Worm (Caenorhabditis elegans) whole organism, L3 larva: ENCODE measurements around the gene F54E7.9.
A peak's percentile ranks its signal among the peaks of the same experiment; 100 is the strongest.

ENCODE experiments used
- R02D3.7 ChIP-seq: fragments of 150-350 bp; optimal IDR thresholded peaks from 2 replicates; lab custom pipeline; 2014; ENCODE audit warnings: missing biosample characterization, missing genetic modification characterization
- ZK546.5 ChIP-seq: sonication (generic microtip); optimal IDR thresholded peaks from 2 replicates; lab custom pipeline; 2017; ENCODE audit warnings: missing biosample characterization, missing genetic modification characterization
- aly-2 ChIP-seq: fragments of 150-350 bp; optimal IDR thresholded peaks from 2 replicates; lab custom pipeline; 2014; ENCODE audit warnings: missing biosample characterization, missing genetic modification characterization
- ama-1 ChIP-seq: fragments of 150-350 bp; optimal IDR thresholded peaks from 2 replicates; lab custom pipeline; 2018
- ceh-16 ChIP-seq: sonication (generic microtip); optimal IDR thresholded peaks from 2 replicates; lab custom pipeline; 2017; ENCODE audit warnings: missing biosample characterization, missing genetic modification characterization
- ceh-28 ChIP-seq: fragments of 150-350 bp; optimal IDR thresholded peaks from 2 replicates; lab custom pipeline; 2014; ENCODE audit warnings: missing biosample characterization, missing genetic modification reagents, missing genetic modification characterization
- ceh-82 ChIP-seq: fragments of 150-350 bp; optimal IDR thresholded peaks from 2 replicates; lab custom pipeline; 2014; ENCODE audit warnings: missing biosample characterization, missing genetic modification characterization
- daf-12 ChIP-seq: fragments of 150-350 bp; optimal IDR thresholded peaks from 2 replicates; lab custom pipeline; 2014; ENCODE audit warnings: missing biosample characterization, missing genetic modification reagents, missing genetic modification characterization
- egl-27 ChIP-seq: sonication (generic microtip); optimal IDR thresholded peaks from 4 replicates; lab custom pipeline; 2017; ENCODE audit warnings: missing biosample characterization, missing genetic modification reagents, missing genetic modification characterization
- egl-5 ChIP-seq: fragments of 150-350 bp; optimal IDR thresholded peaks from 2 replicates; lab custom pipeline; 2017; ENCODE audit warnings: missing biosample characterization, missing genetic modification reagents, missing genetic modification characterization, inconsistent platforms
- elt-1 ChIP-seq: fragments of 150-350 bp; optimal IDR thresholded peaks from 2 replicates; lab custom pipeline; 2014; ENCODE audit warnings: missing biosample characterization, missing genetic modification characterization
- elt-2 ChIP-seq: sonication (generic microtip); optimal IDR thresholded peaks from 2 replicates; lab custom pipeline; 2016; ENCODE audit warnings: missing genetic modification reagents, mild to moderate bottlenecking, missing genetic modification characterization, missing compliant biosample characterization
- eor-1 ChIP-seq, 2 experiments: fragments of 150-350 bp; optimal IDR thresholded peaks; 2 replicates each; lab custom pipeline; 2014 to 2018; ENCODE audit warnings: missing biosample characterization in 2 of 2, missing genetic modification characterization in 2 of 2
- fkh-2 ChIP-seq: fragments of 150-350 bp; optimal IDR thresholded peaks from 2 replicates; lab custom pipeline; 2014; ENCODE audit warnings: missing biosample characterization, missing genetic modification reagents, missing genetic modification characterization
- fos-1 ChIP-seq: fragments of 150-350 bp; optimal IDR thresholded peaks from 2 replicates; lab custom pipeline; 2014; ENCODE audit warnings: missing biosample characterization, missing genetic modification characterization
- hmg-11 ChIP-seq: sonication (generic microtip); optimal IDR thresholded peaks from 2 replicates; lab custom pipeline; 2016; ENCODE audit warnings: missing genetic modification characterization, missing compliant biosample characterization
- jun-1 ChIP-seq: fragments of 150-350 bp; optimal IDR thresholded peaks from 2 replicates; lab custom pipeline; 2014; ENCODE audit warnings: missing biosample characterization, missing genetic modification reagents, missing genetic modification characterization
- lin-15B ChIP-seq: fragments of 150-350 bp; optimal IDR thresholded peaks from 2 replicates; lab custom pipeline; 2014; ENCODE audit warnings: missing biosample characterization, missing genetic modification characterization
- lin-39 ChIP-seq: fragments of 150-350 bp; optimal IDR thresholded peaks from 2 replicates; lab custom pipeline; 2018; ENCODE audit warnings: missing biosample characterization, missing genetic modification reagents, missing genetic modification characterization
- lsy-12 ChIP-seq: sonication (generic microtip); optimal IDR thresholded peaks from 2 replicates; lab custom pipeline; 2016; ENCODE audit warnings: mild to moderate bottlenecking, missing genetic modification characterization, missing compliant biosample characterization
- mdl-1 ChIP-seq: fragments of 150-350 bp; optimal IDR thresholded peaks from 2 replicates; lab custom pipeline; 2014; ENCODE audit warnings: missing biosample characterization, missing genetic modification characterization
- nhr-11 ChIP-seq: fragments of 150-350 bp; optimal IDR thresholded peaks from 2 replicates; lab custom pipeline; 2014; ENCODE audit warnings: missing biosample characterization, missing genetic modification characterization
- nhr-12 ChIP-seq: fragments of 150-350 bp; optimal IDR thresholded peaks from 2 replicates; lab custom pipeline; 2014; ENCODE audit warnings: missing biosample characterization, missing genetic modification characterization
- nhr-23 ChIP-seq: fragments of 150-350 bp; optimal IDR thresholded peaks from 2 replicates; lab custom pipeline; 2014; ENCODE audit warnings: missing biosample characterization, missing genetic modification reagents, missing genetic modification characterization
- nhr-237 ChIP-seq: fragments of 150-350 bp; optimal IDR thresholded peaks from 2 replicates; lab custom pipeline; 2014; ENCODE audit warnings: missing biosample characterization, missing genetic modification characterization
- nhr-25 ChIP-seq: sonication (generic microtip); optimal IDR thresholded peaks from 2 replicates; lab custom pipeline; 2017; ENCODE audit warnings: missing biosample characterization, missing genetic modification characterization
- nhr-28 ChIP-seq: fragments of 150-350 bp; optimal IDR thresholded peaks from 2 replicates; lab custom pipeline; 2014; ENCODE audit warnings: missing biosample characterization, missing genetic modification characterization
- nhr-43 ChIP-seq: sonication (generic microtip); optimal IDR thresholded peaks from 2 replicates; lab custom pipeline; 2016; ENCODE audit warnings: mild to moderate bottlenecking, missing genetic modification characterization, missing compliant biosample characterization; ENCODE audit not compliant: poor library complexity, severe bottlenecking
- nhr-77 ChIP-seq: fragments of 150-350 bp; optimal IDR thresholded peaks from 2 replicates; lab custom pipeline; 2014; ENCODE audit warnings: missing biosample characterization, missing genetic modification characterization
- pha-4 ChIP-seq: fragments of 150-350 bp; optimal IDR thresholded peaks from 2 replicates; lab custom pipeline; 2014; ENCODE audit warnings: missing biosample characterization, missing genetic modification reagents, missing genetic modification characterization
- pqm-1 ChIP-seq: fragments of 150-350 bp; optimal IDR thresholded peaks from 2 replicates; lab custom pipeline; 2017; ENCODE audit warnings: missing biosample characterization, missing genetic modification characterization, inconsistent platforms
- skn-1 ChIP-seq: fragments of 150-350 bp; optimal IDR thresholded peaks from 2 replicates; lab custom pipeline; 2014; ENCODE audit warnings: missing biosample characterization, missing genetic modification characterization
- snpc-4 ChIP-seq: fragments of 150-350 bp; optimal IDR thresholded peaks from 2 replicates; lab custom pipeline; 2014; ENCODE audit warnings: missing biosample characterization, missing genetic modification characterization
- unc-39 ChIP-seq: sonication (generic microtip); optimal IDR thresholded peaks from 4 replicates; lab custom pipeline; 2017; ENCODE audit warnings: missing biosample characterization, missing genetic modification characterization
- ztf-4 ChIP-seq: fragments of 150-350 bp; optimal IDR thresholded peaks from 2 replicates; lab custom pipeline; 2014; ENCODE audit warnings: missing biosample characterization, missing genetic modification characterization

Gene F54E7.9

DNA sequence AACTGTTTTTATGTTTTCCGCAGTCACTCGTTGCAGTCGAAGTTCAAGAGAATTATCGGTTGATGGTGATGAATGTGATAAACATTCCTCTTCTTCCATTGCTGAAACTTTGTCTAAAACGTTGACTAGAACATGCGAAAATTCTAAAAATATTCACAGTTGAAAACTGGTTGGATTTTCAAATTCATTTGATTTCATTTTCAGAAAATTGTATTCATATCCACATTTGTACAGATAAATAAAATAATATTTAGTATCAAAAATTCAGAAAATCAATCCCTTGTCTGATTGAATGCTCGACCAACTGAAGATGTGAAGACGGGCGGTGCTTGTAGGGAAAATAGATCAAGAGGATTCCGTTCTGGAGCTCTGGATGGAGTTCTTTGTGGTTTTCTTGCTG, at the start of gene F54E7.9:
TSS of gene F54E7.9 (minus strand) at position 101 of the 400 bp plus-strand sequence.
- no peak for TF ChIP-seq lin-39
- no peak for TF ChIP-seq ama-1 (lab: Kevin White, UChicago)
- TF ChIP-seq ceh-16 (tag; lab: Kevin White, UChicago): no peak
- TF ChIP-seq nhr-28 (tag; lab: Kevin White, UChicago): no peak
- no peak for TF ChIP-seq egl-5 (tag; lab: Kevin White, UChicago)
- no peak for TF ChIP-seq nhr-12
- TF ChIP-seq eor-1 (tag; optimal IDR thresholded peaks at IDR 0.05; lab: Kevin White, UChicago): no peak
- no peak for TF ChIP-seq ceh-82
- TF ChIP-seq nhr-25 (tag; lab: Kevin White, UChicago): no peak
- no peak for TF ChIP-seq ztf-4 (tag; lab: Kevin White, UChicago)
- no peak for TF ChIP-seq nhr-11 (tag; lab: Kevin White, UChicago)
- no peak for TF ChIP-seq nhr-23 (tag; lab: Kevin White, UChicago)
- TF ChIP-seq fos-1 (tag; lab: Kevin White, UChicago): no peak
- no peak for TF ChIP-seq skn-1
- no peak for TF ChIP-seq nhr-237
- TF ChIP-seq ZK546.5: no peak
- TF ChIP-seq lin-15B (tag; lab: Kevin White, UChicago): no peak

DNA sequence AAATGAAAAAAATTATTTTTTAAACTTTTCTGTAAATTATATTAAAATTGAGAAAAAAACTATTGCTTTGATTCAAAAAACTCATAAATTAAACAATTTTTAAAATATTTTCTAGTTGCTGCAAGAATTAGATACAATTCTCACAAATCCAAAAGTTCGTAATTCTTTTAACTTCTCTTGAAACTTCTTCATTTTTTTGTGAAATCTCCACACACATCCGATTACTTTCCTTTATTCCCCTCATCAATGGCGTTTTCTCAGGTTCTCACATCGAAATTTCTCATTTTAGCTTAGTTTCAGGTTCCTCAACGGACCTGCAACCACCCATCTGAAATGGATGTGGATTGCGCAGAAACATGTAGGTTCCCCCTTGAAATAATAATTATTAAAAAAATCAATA, 44.9 kb upstream of the F54E7.9 start, which contains the start of gene wrm-1:
TSS of gene wrm-1 (plus strand) at position 301 of the 400 bp plus-strand sequence.
- TF ChIP-seq mdl-1 (tag; lab: Kevin White, UChicago) (no peak), hmg-11 (tag; lab: Kevin White, UChicago) (no peak), pqm-1 (tag; lab: Kevin White, UChicago) (no peak), aly-2 (no peak), lsy-12 (tag; lab: Kevin White, UChicago) (no peak)

ce11 chrIII:5721888-5722287, 44.2 kb upstream of the F54E7.9 start:
- TF ChIP-seq unc-39 (tag; lab: Kevin White, UChicago): no peak
- TF ChIP-seq nhr-43 (tag; lab: Kevin White, UChicago): peak; percentile 90
- peak; percentile 54 for TF ChIP-seq pha-4 (tag; lab: Kevin White, UChicago)
- TF ChIP-seq mdl-1 (tag; lab: Kevin White, UChicago): no peak
- TF ChIP-seq hmg-11 (tag; lab: Kevin White, UChicago): peak; percentile 41
- peak; percentile 42 for TF ChIP-seq R02D3.7 (tag; lab: Kevin White, UChicago)
- no peak for TF ChIP-seq daf-12 (tag; lab: Kevin White, UChicago)
- peak; percentile 83 for TF ChIP-seq lsy-12 (tag; lab: Kevin White, UChicago)
- TF ChIP-seq egl-27 (tag; lab: Kevin White, UChicago): no peak
- TF ChIP-seq nhr-23 (tag; lab: Kevin White, UChicago): peak; percentile 74
- peak; percentile 87 for TF ChIP-seq pqm-1 (tag; lab: Kevin White, UChicago)
- TF ChIP-seq nhr-25 (tag; lab: Kevin White, UChicago): peak; percentile 24
- TF ChIP-seq snpc-4 (tag; lab: Kevin White, UChicago): peak; percentile 85
- TF ChIP-seq ceh-28 (tag; lab: Kevin White, UChicago): peak; percentile 79
- TF ChIP-seq eor-1 (tag; optimal IDR thresholded peaks at IDR 0.05; lab: Kevin White, UChicago): no peak
- peak; percentile 50 for TF ChIP-seq elt-1 (tag; lab: Kevin White, UChicago)
- peak; percentile 22 for TF ChIP-seq jun-1 (tag; lab: Kevin White, UChicago)
- TF ChIP-seq nhr-77: no peak
- TF ChIP-seq elt-2 (tag; lab: Kevin White, UChicago): peak; percentile 91
- TF ChIP-seq lin-15B (tag; lab: Kevin White, UChicago): peak; percentile 52

DNA sequence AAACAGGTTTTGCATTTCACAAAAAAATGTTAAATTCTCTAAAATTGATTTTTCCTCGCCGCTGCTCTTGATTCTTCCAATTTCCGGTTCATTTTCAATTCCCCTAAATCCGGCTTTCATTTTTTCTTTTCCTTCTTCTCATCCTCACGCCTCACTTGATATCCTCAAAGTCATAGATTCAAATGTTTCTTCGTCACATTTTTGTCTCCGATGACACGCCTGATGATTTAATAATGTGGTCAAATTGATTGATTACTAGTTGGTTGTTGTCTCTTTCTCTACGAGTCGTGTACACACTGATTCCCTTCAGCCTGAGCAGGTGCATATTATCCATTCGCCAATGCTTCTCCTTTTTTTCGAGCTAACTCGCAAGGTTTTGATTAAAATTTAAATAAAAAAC, 43.8 kb upstream of the F54E7.9 start:
- no peak for TF ChIP-seq fkh-2 (tag; lab: Kevin White, UChicago)
- TF ChIP-seq lin-15B (tag; lab: Kevin White, UChicago): no peak
- TF ChIP-seq ama-1 (lab: Kevin White, UChicago): no peak
- TF ChIP-seq unc-39 (tag; lab: Kevin White, UChicago): no peak
- TF ChIP-seq nhr-23 (tag; lab: Kevin White, UChicago): no peak
- TF ChIP-seq nhr-25 (tag; lab: Kevin White, UChicago): no peak
- no peak for TF ChIP-seq egl-5 (tag; lab: Kevin White, UChicago)
- TF ChIP-seq ceh-16 (tag; lab: Kevin White, UChicago): no peak
